Worm (Caenorhabditis elegans): ENCODE measurements around the gene dot-1.4.

- TF ChIP-seq ceh-36 (tag; optimal IDR thresholded peaks at IDR 0.05) (no peak), flt-1 (GFP tag; IDR thresholded peaks at IDR 0.05) (no peak), ceh-13 (GFP tag; optimal IDR thresholded peaks at IDR 0.05) (no peak), hnd-1 (tag; optimal IDR thresholded peaks at IDR 0.05) (no peak), ets-7 (tag; optimal IDR thresholded peaks at IDR 0.05) (no peak)
Measured at ce11 chrX:11967034-11967433, 35.6 kb upstream of the dot-1.4 start.
